Worm (Caenorhabditis elegans): ENCODE measurements around the gene mrps-10.

The mrps-10 gene

ce11 chrIII:12934417-12934816 is 8.1 kb downstream of the mrps-10 start, which contains the start of gene epg-3:
Gene epg-3 (plus strand): TSS chrIII:12934717.
- no peak for TF ChIP-seq sdc-2 (tag; optimal IDR thresholded peaks at IDR 0.05)
- TF ChIP-seq hlh-8 (tag; optimal IDR thresholded peaks at IDR 0.05): no peak
- TF ChIP-seq zip-5 (tag; optimal IDR thresholded peaks at IDR 0.05): no peak
- TF ChIP-seq ceh-34 (tag; optimal IDR thresholded peaks at IDR 0.05): no peak
- TF ChIP-seq C08G9.2 (tag; optimal IDR thresholded peaks at IDR 0.05): no peak
- no peak for TF ChIP-seq syd-9 (tag; optimal IDR thresholded peaks at IDR 0.05)
- no peak for TF ChIP-seq gmeb-2 (tag; optimal IDR thresholded peaks at IDR 0.05)
- TF ChIP-seq dmd-4 (tag; optimal IDR thresholded peaks at IDR 0.05; ENCODE audit: borderline replicate concordance): no peak
- TF ChIP-seq unc-86 (tag; optimal IDR thresholded peaks at IDR 0.05): no peak
- no peak for TF ChIP-seq eyg-1 (tag; optimal IDR thresholded peaks at IDR 0.05)
- no peak for TF ChIP-seq unc-42 (tag; optimal IDR thresholded peaks at IDR 0.05)
- no peak for TF ChIP-seq ceh-24 (tag; optimal IDR thresholded peaks at IDR 0.05)
- TF ChIP-seq ets-4 (tag; optimal IDR thresholded peaks at IDR 0.05): no peak
- no peak for TF ChIP-seq elt-4 (tag; optimal IDR thresholded peaks at IDR 0.05)
- TF ChIP-seq lin-11 (tag; optimal IDR thresholded peaks at IDR 0.05): no peak

DNA sequence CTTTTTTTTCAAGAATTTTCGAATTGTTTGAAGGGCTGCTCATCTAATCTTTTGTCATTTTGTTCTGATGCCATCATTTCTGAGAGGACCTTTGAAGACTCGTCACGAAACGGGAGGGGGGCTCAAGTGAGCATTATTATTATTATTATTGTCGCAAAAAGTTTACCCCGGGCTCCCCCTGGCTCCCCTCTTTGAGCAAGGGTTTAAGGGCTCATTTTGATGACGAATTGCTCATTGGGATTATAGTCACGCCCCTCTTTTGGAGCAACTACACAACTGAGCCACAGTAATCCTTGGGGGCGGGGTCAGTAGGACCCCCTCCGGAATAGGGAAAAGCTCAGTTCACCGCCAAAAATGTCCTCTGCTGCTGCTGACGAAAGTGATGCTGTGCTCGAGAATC is 15.9 kb downstream of the mrps-10 start, which contains the start of gene unc-25:
Gene unc-25 (plus strand): TSS at position 345 of the 400 bp plus-strand sequence.
- TF ChIP-seq mec-3 (tag; optimal IDR thresholded peaks at IDR 0.05; ENCODE audit: borderline replicate concordance) (no peak), ref-2 (tag; optimal IDR thresholded peaks at IDR 0.05) (no peak), lin-11 (tag; optimal IDR thresholded peaks at IDR 0.05) (no peak), gmeb-2 (tag; optimal IDR thresholded peaks at IDR 0.05) (no peak), fkh-6 (tag; optimal IDR thresholded peaks at IDR 0.05) (no peak), T23F11.4 (GFP tag; optimal IDR thresholded peaks at IDR 0.05) (no peak), ceh-22 (tag; optimal IDR thresholded peaks at IDR 0.05) (no peak), K02D7.2 (tag; optimal IDR thresholded peaks at IDR 0.05) (no peak), ets-4 (tag; optimal IDR thresholded peaks at IDR 0.05) (no peak), hlh-15 (tag; optimal IDR thresholded peaks at IDR 0.05) (no peak), ama-1 (optimal IDR thresholded peaks at IDR 0.05) (no peak), ceh-2 (tag; optimal IDR thresholded peaks at IDR 0.05) (no peak), ceh-45 (GFP tag; IDR thresholded peaks at IDR 0.05) (no peak)

DNA sequence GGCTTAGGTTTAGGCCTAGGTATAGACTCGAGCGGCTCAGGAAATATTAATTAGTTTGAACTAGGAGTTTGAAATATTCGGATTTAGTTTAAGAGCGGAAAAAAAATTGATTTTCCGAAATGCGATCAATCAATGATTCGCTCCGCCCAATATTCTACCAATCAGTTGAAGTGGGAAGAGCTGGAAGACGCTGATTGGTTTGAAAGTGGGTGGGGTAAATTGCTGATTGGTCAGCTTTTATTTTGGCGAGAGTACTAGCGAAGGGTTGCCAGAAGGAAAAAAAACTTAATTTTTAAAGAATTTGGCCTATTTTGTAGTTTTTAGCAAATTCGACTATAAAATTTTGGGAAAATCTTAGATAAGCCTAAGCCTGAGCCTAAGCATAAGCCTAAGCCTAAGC is 17.7 kb downstream of the mrps-10 start:
- TF ChIP-seq che-1 (tag; optimal IDR thresholded peaks at IDR 0.05) (no peak), hlh-13 (GFP tag; optimal IDR thresholded peaks at IDR 0.05) (no peak), tbx-7 (tag; optimal IDR thresholded peaks at IDR 0.05) (no peak), ahr-1 (tag; optimal IDR thresholded peaks at IDR 0.05) (no peak), nfya-1 (tag; optimal IDR thresholded peaks at IDR 0.05) (peak; percentile 98), tbx-2 (tag; optimal IDR thresholded peaks at IDR 0.05) (no peak)

ce11 chrIII:12945072-12945471 is 18.7 kb downstream of the mrps-10 start:
- TF ChIP-seq dve-1 (tag; optimal IDR thresholded peaks at IDR 0.05) (peak; percentile 42), unc-3 (GFP tag; conservative IDR thresholded peaks at IDR 0.05) (no peak), unc-3 (tag; optimal IDR thresholded peaks at IDR 0.05) (no peak), pha-4 (tag; optimal IDR thresholded peaks at IDR 0.05) (no peak), pha-2 (tag; optimal IDR thresholded peaks at IDR 0.05) (no peak)
